Fruit fly (Drosophila melanogaster) Kc167 (cell line): ENCODE data around the gene SMC1.

Source experiments
- Sin3A ChIP-seq: fragments of >200 bp; optimal IDR thresholded peaks from 2 replicates; lab custom pipeline; 2018; ENCODE audit warnings: missing external identifiers
- insv ChIP-seq: fragments of >200 bp; optimal IDR thresholded peaks from 3 replicates; lab custom pipeline; 2018; ENCODE audit warnings: missing external identifiers
- psq ChIP-seq: fragments of >200 bp; optimal IDR thresholded peaks from 2 replicates; lab custom pipeline; 2017; ENCODE audit warnings: missing external identifiers

DNA sequence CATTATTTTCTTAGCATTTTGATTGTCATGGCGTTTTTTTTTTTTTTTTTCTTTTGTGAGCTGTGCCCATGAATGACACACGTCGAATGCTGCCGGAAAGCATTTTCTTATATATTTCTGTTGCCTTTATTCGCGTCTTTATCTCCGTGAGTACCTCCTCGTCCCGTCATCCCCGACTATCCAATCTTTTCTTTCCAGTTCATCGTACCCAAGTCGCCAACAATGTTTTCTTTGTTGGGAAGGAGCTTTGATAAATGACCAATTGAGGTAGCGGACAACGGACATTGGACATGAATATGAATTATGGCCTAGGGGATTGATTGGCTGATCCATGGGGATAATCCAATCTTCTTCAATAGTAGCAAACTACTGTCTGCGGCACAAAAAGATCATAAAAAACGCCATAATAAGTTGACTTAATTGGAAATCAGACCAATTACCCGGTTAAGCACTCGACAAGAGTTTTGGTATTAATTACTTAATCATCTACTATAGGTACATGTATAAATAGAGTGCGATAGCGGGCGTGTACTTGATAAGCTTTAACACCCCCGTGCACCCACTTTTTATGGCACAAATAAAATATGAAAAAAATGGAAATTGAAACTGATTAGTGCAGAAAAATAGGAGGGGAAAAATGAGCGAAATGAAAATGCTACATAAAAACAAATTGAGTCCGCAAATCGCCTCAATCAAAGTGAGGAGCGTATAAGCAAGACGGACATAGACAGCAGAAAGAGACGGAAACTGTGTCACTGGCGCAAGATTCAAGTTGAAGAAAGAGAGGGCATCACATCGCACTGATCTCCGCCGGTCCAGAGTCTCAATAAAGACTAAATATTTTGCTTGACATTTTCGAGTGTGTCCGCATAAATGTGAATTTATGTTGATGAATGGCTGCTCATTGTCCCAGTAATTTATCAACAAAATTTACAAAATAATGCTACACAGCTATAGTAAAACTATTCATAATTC is 41.9 kb upstream of the SMC1 start:
- TF ChIP-seq psq (lab: Kevin White, UChicago), result no peak
- no peak for TF ChIP-seq Sin3A
- no peak for TF ChIP-seq insv (lab: Kevin White, UChicago)
